Fruit fly (Drosophila melanogaster) whole organism, adult: ENCODE results near the gene para.

Experiments used
- CG11617 ChIP-seq: fragments of 200-800 bp; sonication (Bioruptor generic); optimal IDR thresholded peaks from 2 replicates; lab custom pipeline; 2017; ENCODE audit warnings: mild to moderate bottlenecking, missing biosample characterization, missing genetic modification reagents, missing genetic modification characterization
- CG12768 ChIP-seq: fragments of 200-800 bp; sonication (Bioruptor generic); optimal IDR thresholded peaks from 2 replicates; lab custom pipeline; 2017; ENCODE audit warnings: missing biosample characterization, missing genetic modification characterization, mild to moderate bottlenecking, moderate library complexity, missing genetic modification reagents
- CG14711 ChIP-seq: fragments of 200-800 bp; sonication (Bioruptor generic); optimal IDR thresholded peaks from 2 replicates; lab custom pipeline; 2018; ENCODE audit warnings: missing biosample characterization, mild to moderate bottlenecking, missing genetic modification characterization, moderate library complexity
- CG1620 ChIP-seq: fragments of 200-800 bp; sonication (Bioruptor generic); optimal IDR thresholded peaks from 2 replicates; lab custom pipeline; 2016; ENCODE audit warnings: missing biosample characterization, missing genetic modification characterization
- CG33017 ChIP-seq: fragments of 200-800 bp; sonication (Bioruptor generic); optimal IDR thresholded peaks from 2 replicates; lab custom pipeline; 2018; ENCODE audit warnings: missing biosample characterization, mild to moderate bottlenecking, missing genetic modification characterization, moderate library complexity
- CG5204 ChIP-seq: fragments of 200-800 bp; sonication (Bioruptor generic); optimal IDR thresholded peaks from 2 replicates; lab custom pipeline; 2016; ENCODE audit warnings: missing biosample characterization, missing genetic modification characterization
- CG7045 ChIP-seq: fragments of 200-800 bp; sonication (Bioruptor generic); optimal IDR thresholded peaks from 2 replicates; lab custom pipeline; 2017; ENCODE audit warnings: missing biosample characterization, mild to moderate bottlenecking, missing genetic modification characterization
- CG7101 ChIP-seq: fragments of 200-800 bp; sonication (Bioruptor generic); optimal IDR thresholded peaks from 2 replicates; lab custom pipeline; 2018; ENCODE audit warnings: missing biosample characterization, mild to moderate bottlenecking, missing genetic modification characterization, moderate library complexity
- Clk ChIP-seq: fragments of 200-800 bp; sonication (Bioruptor generic); optimal IDR thresholded peaks from 2 replicates; lab custom pipeline; 2017; ENCODE audit warnings: missing biosample characterization, missing genetic modification characterization
- Crg-1 ChIP-seq: fragments of 200-800 bp; sonication (Bioruptor generic); optimal IDR thresholded peaks from 2 replicates; lab custom pipeline; 2016; ENCODE audit warnings: missing biosample characterization, missing genetic modification characterization
- Hr96 ChIP-seq: fragments of 200-800 bp; sonication (Bioruptor generic); optimal IDR thresholded peaks from 2 replicates; lab custom pipeline; 2016; ENCODE audit warnings: missing biosample characterization, missing genetic modification characterization
- Mnt ChIP-seq: fragments of 200-800 bp; sonication (Bioruptor generic); optimal IDR thresholded peaks from 2 replicates; lab custom pipeline; 2016; ENCODE audit warnings: missing biosample characterization, mild to moderate bottlenecking, missing genetic modification characterization
- bab1 ChIP-seq: fragments of 200-800 bp; sonication (Bioruptor generic); optimal IDR thresholded peaks from 3 replicates; lab custom pipeline; 2019; ENCODE audit warnings: missing biosample characterization, mild to moderate bottlenecking, missing genetic modification characterization, moderate library complexity
- cic ChIP-seq: fragments of 200-800 bp; sonication (Bioruptor generic); optimal IDR thresholded peaks from 2 replicates; lab custom pipeline; 2017; ENCODE audit warnings: missing biosample characterization, mild to moderate bottlenecking, missing genetic modification characterization, moderate library complexity
- cnc ChIP-seq, 2 experiments: fragments of >200 bp; optimal IDR thresholded peaks; 2 replicates each; lab custom pipeline; 2017
- kay ChIP-seq: fragments of 200-800 bp; sonication (Bioruptor generic); peaks from one replicate; lab custom pipeline; 2016; ENCODE audit warnings: missing biosample characterization, missing genetic modification characterization, borderline replicate concordance
- ovo ChIP-seq: fragments of 200-800 bp; sonication (Bioruptor generic); optimal IDR thresholded peaks from 2 replicates; lab custom pipeline; 2016; ENCODE audit warnings: missing biosample characterization, missing genetic modification characterization
- pad ChIP-seq: fragments of 200-800 bp; sonication (Bioruptor generic); optimal IDR thresholded peaks from 3 replicates; lab custom pipeline; 2017; ENCODE audit warnings: missing biosample characterization, missing genetic modification characterization, mild to moderate bottlenecking, moderate library complexity, missing genetic modification reagents
- tj ChIP-seq: fragments of 200-800 bp; sonication (Bioruptor generic); optimal IDR thresholded peaks from 3 replicates; lab custom pipeline; 2017; ENCODE audit warnings: missing biosample characterization, mild to moderate bottlenecking, missing genetic modification characterization, moderate library complexity
- toe ChIP-seq: fragments of 200-800 bp; sonication (Bioruptor generic); optimal IDR thresholded peaks from 2 replicates; lab custom pipeline; 2016; ENCODE audit warnings: missing biosample characterization, missing genetic modification characterization

Gene para

dm6 chrX:16552567-16552966 is 19.7 kb upstream of the para start:
- peak; percentile 61 for TF ChIP-seq CG12768 (GFP tag; lab: Kevin White, UChicago)
- no peak for TF ChIP-seq CG1620
- peak; percentile 79 for TF ChIP-seq CG11617
- peak; percentile 29 for TF ChIP-seq pad (GFP tag; lab: Kevin White, UChicago)
- TF ChIP-seq kay = peak; percentile 96
- TF ChIP-seq cnc (optimal IDR thresholded peaks at IDR 0.05; lab: Kevin White, UChicago) = no peak
- TF ChIP-seq ovo (GFP tag; lab: Kevin White, UChicago) = peak; percentile 81
- TF ChIP-seq CG33017 (tag; lab: Kevin White, UChicago) = peak; percentile 69
- TF ChIP-seq CG14711 (tag; lab: Kevin White, UChicago) = peak; percentile 68
- no peak for TF ChIP-seq Hr96 (GFP tag; lab: Kevin White, UChicago)
- peak; percentile 53 for TF ChIP-seq Mnt (GFP tag; lab: Kevin White, UChicago)
- TF ChIP-seq Crg-1 (GFP tag; lab: Kevin White, UChicago) = no peak
- TF ChIP-seq tj (GFP tag; lab: Kevin White, UChicago) = peak; percentile 43
- peak; percentile 15 for TF ChIP-seq Clk
- TF ChIP-seq CG7101 (tag; lab: Kevin White, UChicago) = peak; percentile 74
- TF ChIP-seq CG7045 (GFP tag; lab: Kevin White, UChicago) = peak; percentile 53
- no peak for TF ChIP-seq CG5204 (GFP tag; lab: Kevin White, UChicago)
- TF ChIP-seq bab1 (GFP tag; lab: Kevin White, UChicago) = peak; percentile 79
- peak; percentile 17 for TF ChIP-seq toe
- TF ChIP-seq cic (GFP tag; lab: Kevin White, UChicago) = no peak

- peak; percentile 9 for TF ChIP-seq tj (GFP tag; lab: Kevin White, UChicago)
- TF ChIP-seq CG5204 (GFP tag; lab: Kevin White, UChicago) = no peak
- no peak for TF ChIP-seq CG1620
- TF ChIP-seq Hr96 (GFP tag; lab: Kevin White, UChicago) = no peak
- no peak for TF ChIP-seq cnc (optimal IDR thresholded peaks at IDR 0.05; lab: Kevin White, UChicago)
- no peak for TF ChIP-seq ovo (GFP tag; lab: Kevin White, UChicago)
- TF ChIP-seq kay = no peak
- no peak for TF ChIP-seq Mnt (GFP tag; lab: Kevin White, UChicago)
- no peak for TF ChIP-seq CG7045 (GFP tag; lab: Kevin White, UChicago)
- TF ChIP-seq CG12768 (GFP tag; lab: Kevin White, UChicago) = no peak
- TF ChIP-seq toe = no peak
- peak; percentile 89 for TF ChIP-seq pad (GFP tag; lab: Kevin White, UChicago)
- TF ChIP-seq bab1 (GFP tag; lab: Kevin White, UChicago) = peak; percentile 62
- peak; percentile 30 for TF ChIP-seq CG7101 (tag; lab: Kevin White, UChicago)
- no peak for TF ChIP-seq CG11617
- peak; percentile 10 for TF ChIP-seq CG14711 (tag; lab: Kevin White, UChicago)
- TF ChIP-seq Crg-1 (GFP tag; lab: Kevin White, UChicago) = no peak
- no peak for TF ChIP-seq cic (GFP tag; lab: Kevin White, UChicago)
- TF ChIP-seq CG33017 (tag; lab: Kevin White, UChicago) = no peak
- TF ChIP-seq Clk = no peak
Observed at dm6 chrX:16547390-16547789, 14.5 kb upstream of the para start, which contains the start of gene CG9902. Gene CG9902, minus strand, starts transcription at chrX:16547520.

DNA sequence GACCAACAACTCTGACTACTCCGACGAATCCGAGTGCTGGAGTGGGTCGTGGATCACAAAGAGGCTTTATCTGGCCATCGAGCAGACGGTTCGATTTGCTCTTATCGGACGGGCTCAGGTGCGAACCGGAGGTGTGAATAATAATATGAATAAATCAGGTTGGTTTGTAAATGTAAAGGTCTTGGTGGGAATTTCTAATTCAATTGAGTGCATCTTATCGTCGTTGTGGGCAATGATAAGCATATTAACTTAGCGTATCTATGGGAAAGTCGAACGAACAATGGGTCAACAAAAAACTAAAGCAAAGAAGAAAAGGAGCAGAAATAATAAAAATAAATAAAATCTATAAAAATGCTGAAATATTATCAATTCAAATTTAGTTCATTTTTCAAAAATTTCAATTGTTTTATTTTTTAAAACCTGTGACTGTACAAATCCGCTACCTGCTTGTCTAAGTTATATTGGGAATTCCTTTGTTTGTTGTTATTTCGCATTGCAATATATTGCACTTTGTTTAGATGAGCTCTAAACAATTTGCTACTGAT is 8.0 kb upstream of the para start, which contains the start of gene CG9903:
Gene CG9903, minus strand, starts transcription at position 51 of the 545 bp plus-strand sequence.
- peak; percentile 44 for TF ChIP-seq CG7101 (tag; lab: Kevin White, UChicago)
- peak; percentile 10 for TF ChIP-seq pad (GFP tag; lab: Kevin White, UChicago)
- TF ChIP-seq kay = peak; percentile 53
- TF ChIP-seq Clk = no peak
- no peak for TF ChIP-seq Hr96 (GFP tag; lab: Kevin White, UChicago)
- no peak for TF ChIP-seq CG7045 (GFP tag; lab: Kevin White, UChicago)

- no peak for TF ChIP-seq Hr96 (GFP tag; lab: Kevin White, UChicago)
- no peak for TF ChIP-seq CG1620
- no peak for TF ChIP-seq cnc (optimal IDR thresholded peaks at IDR 0.05; lab: Kevin White, UChicago)
- TF ChIP-seq bab1 (GFP tag; lab: Kevin White, UChicago) = no peak
- no peak for TF ChIP-seq toe
- TF ChIP-seq Clk = no peak
- no peak for TF ChIP-seq cic (GFP tag; lab: Kevin White, UChicago)
- TF ChIP-seq CG7101 (tag; lab: Kevin White, UChicago) = no peak
- TF ChIP-seq pad (GFP tag; lab: Kevin White, UChicago) = no peak
- TF ChIP-seq tj (GFP tag; lab: Kevin White, UChicago) = no peak
- TF ChIP-seq CG14711 (tag; lab: Kevin White, UChicago) = no peak
- no peak for TF ChIP-seq kay
- no peak for TF ChIP-seq CG7045 (GFP tag; lab: Kevin White, UChicago)
- no peak for TF ChIP-seq CG33017 (tag; lab: Kevin White, UChicago)
- no peak for TF ChIP-seq Mnt (GFP tag; lab: Kevin White, UChicago)
- no peak for TF ChIP-seq Crg-1 (GFP tag; lab: Kevin White, UChicago)
Observed at dm6 chrX:16527203-16527602, 5.7 kb downstream of the para start.

DNA sequence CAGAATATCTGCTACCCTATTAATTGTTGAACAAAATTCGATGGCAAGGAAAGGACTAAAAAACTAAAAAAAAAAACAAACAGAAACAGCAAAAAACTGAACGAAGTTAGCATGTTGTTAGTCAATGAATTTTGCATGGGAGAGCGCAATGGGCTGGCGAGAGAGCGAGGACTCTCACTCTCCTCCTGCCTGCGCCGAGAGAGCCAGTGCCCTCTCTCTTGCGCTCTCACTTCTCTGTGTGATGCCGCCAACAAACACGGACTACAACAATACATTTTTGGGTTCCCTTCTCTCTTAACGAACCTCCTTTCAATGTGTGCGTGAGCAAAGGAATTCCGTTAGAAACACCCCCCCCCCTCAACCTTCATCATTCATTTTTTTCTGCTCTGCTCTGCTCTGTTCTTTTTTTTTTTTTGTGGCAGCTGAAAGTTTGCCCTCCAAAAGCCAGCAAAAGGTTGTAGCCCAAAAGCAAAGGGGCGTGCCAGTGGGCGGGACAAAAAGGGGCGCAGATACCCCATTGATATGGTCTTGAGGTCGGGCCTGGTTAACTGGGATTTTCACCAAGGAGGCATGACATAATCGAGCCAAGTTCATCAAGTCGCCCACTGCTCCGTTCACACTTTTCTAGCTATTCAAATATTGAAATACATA is 6.7 kb downstream of the para start:
- no peak for TF ChIP-seq Mnt (GFP tag; lab: Kevin White, UChicago)

DNA sequence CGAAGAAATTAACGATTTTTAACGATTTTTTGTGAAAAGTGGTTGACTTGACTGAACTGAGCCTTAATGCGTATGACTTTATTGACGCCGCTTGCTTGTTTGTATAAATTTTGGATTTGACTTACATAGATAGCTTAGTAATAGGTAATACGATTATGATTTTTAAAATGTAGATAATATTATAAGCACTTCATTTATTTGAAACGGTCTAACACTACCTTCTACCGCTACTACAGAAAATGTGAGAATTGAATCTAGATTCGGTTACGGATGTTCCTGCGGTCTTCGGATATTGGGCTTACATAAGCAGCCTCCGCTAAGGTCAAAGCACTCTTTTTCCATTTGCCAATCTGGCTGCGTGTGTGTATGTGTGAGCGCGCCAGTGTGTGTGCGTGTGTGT is 7.6 kb downstream of the para start, which contains the start of gene Cnx14D:
Gene Cnx14D, minus strand, starts transcription at position 101 of the 400 bp plus-strand sequence.
- TF ChIP-seq ovo (GFP tag; lab: Kevin White, UChicago) = no peak
- no peak for TF ChIP-seq cic (GFP tag; lab: Kevin White, UChicago)
- no peak for TF ChIP-seq CG7045 (GFP tag; lab: Kevin White, UChicago)
- TF ChIP-seq CG5204 (GFP tag; lab: Kevin White, UChicago) = no peak
- no peak for TF ChIP-seq pad (GFP tag; lab: Kevin White, UChicago)
- TF ChIP-seq toe = no peak
- TF ChIP-seq CG33017 (tag; lab: Kevin White, UChicago) = no peak
- no peak for TF ChIP-seq Mnt (GFP tag; lab: Kevin White, UChicago)
- TF ChIP-seq kay = no peak
- TF ChIP-seq cnc (optimal IDR thresholded peaks at IDR 0.05; lab: Kevin White, UChicago) = no peak
- TF ChIP-seq tj (GFP tag; lab: Kevin White, UChicago) = no peak
- TF ChIP-seq CG14711 (tag; lab: Kevin White, UChicago) = no peak
- no peak for TF ChIP-seq bab1 (GFP tag; lab: Kevin White, UChicago)
